Worm (Caenorhabditis elegans) whole organism, midembryonic: ENCODE data around the gene vpat-1.

Experiments used
- T22C8.4 ChIP-seq: fragments of 200-800 bp; sonication (Bioruptor generic); IDR thresholded peaks from 2 replicates; pipeline ENCODE4 v1.3.6; 2022; ENCODE audit warnings: missing genetic modification characterization, missing compliant biosample characterization
- flt-1 ChIP-seq: fragments of 200-800 bp; sonication (Bioruptor generic); IDR thresholded peaks from 2 replicates; pipeline ENCODE4 v1.3.6; 2022; ENCODE audit warnings: missing genetic modification characterization, missing compliant biosample characterization
- med-1 ChIP-seq: sonication (generic microtip); optimal IDR thresholded peaks from 2 replicates; lab custom pipeline; 2017; ENCODE audit warnings: missing genetic modification characterization, mild to moderate bottlenecking, missing compliant biosample characterization, antibody characterized with exemption, missing genetic modification reagents; ENCODE audit not compliant: insufficient read depth
- tab-1 ChIP-seq: fragments of 200-800 bp; sonication (Bioruptor generic); IDR thresholded peaks from 2 replicates; pipeline ENCODE4 v1.3.6; 2022; ENCODE audit warnings: missing genetic modification characterization, missing compliant biosample characterization
- ztf-23 ChIP-seq: fragments of 200-800 bp; sonication (Bioruptor generic); IDR thresholded peaks from 2 replicates; pipeline ENCODE4 v1.3.6; 2022; ENCODE audit warnings: missing genetic modification reagents, missing genetic modification characterization, missing compliant biosample characterization
- ztf-29 ChIP-seq: fragments of 200-800 bp; sonication (Bioruptor generic); IDR thresholded peaks from 2 replicates; pipeline ENCODE4 v1.3.6; 2022; ENCODE audit warnings: missing genetic modification reagents, missing genetic modification characterization, missing compliant biosample characterization

ce11 chrX:991274-991673 lies 54.7 kb downstream of the vpat-1 start, which contains the start of the genes C09E10.3 and dgk-1:
- no peak for TF ChIP-seq T22C8.4 (GFP tag; lab: Robert Waterston, UW)
- no peak for TF ChIP-seq med-1 (GFP tag; lab: Kevin White, UChicago)
- TF ChIP-seq ztf-23 (GFP tag; lab: Robert Waterston, UW) = no peak
- TF ChIP-seq flt-1 = no peak
- no peak for TF ChIP-seq tab-1 (GFP tag; lab: Robert Waterston, UW)
- no peak for TF ChIP-seq ztf-29 (GFP tag; lab: Robert Waterston, UW)
